Worm (Caenorhabditis elegans) whole organism, young adult: Measurements from ENCODE around the gene clec-175.

Experiments used
- ama-1 ChIP-seq, 3 experiments: fragments of 150-350 bp in 1 of 3; sonication (generic microtip) in 2 of 3; optimal IDR thresholded peaks; 2 replicates each; lab custom pipeline; 2014 to 2018; ENCODE audit warnings: missing biosample characterization in 2 of 3, missing genetic modification characterization in 2 of 3, missing genetic modification reagents in 2 of 3
- ccch-3 ChIP-seq: fragments of 200-800 bp; sonication (Bioruptor generic); optimal IDR thresholded peaks from 2 replicates; lab custom pipeline; 2018; ENCODE audit warnings: mild to moderate bottlenecking, missing genetic modification characterization, missing compliant biosample characterization
- let-607 ChIP-seq, 2 experiments: fragments of 200-800 bp in 1 of 2; sonication (Bioruptor generic) in 1 of 2; sonication (generic microtip) in 1 of 2; optimal IDR thresholded peaks; 2 replicates each; lab custom pipeline; 2016 to 2018; ENCODE audit warnings: mild to moderate bottlenecking in 2 of 2, missing compliant biosample characterization in 2 of 2, missing genetic modification characterization in 2 of 2, moderate library complexity in 2 of 2, missing genotype in 1 of 2
- madf-3 ChIP-seq: fragments of 200-800 bp; sonication (Bioruptor generic); IDR thresholded peaks from 2 replicates; pipeline ENCODE4 v1.3.6; 2022; ENCODE audit warnings: missing genetic modification reagents, missing genetic modification characterization, missing compliant biosample characterization
- nfya-1 ChIP-seq: sonication (generic microtip); optimal IDR thresholded peaks from 2 replicates; lab custom pipeline; 2017; ENCODE audit warnings: antibody characterized with exemption, missing compliant biosample characterization, missing genetic modification characterization, borderline replicate concordance; ENCODE audit not compliant: insufficient read depth
- nhr-27 ChIP-seq: fragments of 200-800 bp; sonication (Bioruptor generic); optimal IDR thresholded peaks from 2 replicates; lab custom pipeline; 2018; ENCODE audit warnings: mild to moderate bottlenecking, missing genetic modification characterization, moderate library complexity, missing compliant biosample characterization
- repo-1 ChIP-seq: sonication (generic microtip); optimal IDR thresholded peaks from 2 replicates; lab custom pipeline; 2017; ENCODE audit warnings: mild to moderate bottlenecking, missing genetic modification characterization, missing compliant biosample characterization

Gene clec-175

DNA sequence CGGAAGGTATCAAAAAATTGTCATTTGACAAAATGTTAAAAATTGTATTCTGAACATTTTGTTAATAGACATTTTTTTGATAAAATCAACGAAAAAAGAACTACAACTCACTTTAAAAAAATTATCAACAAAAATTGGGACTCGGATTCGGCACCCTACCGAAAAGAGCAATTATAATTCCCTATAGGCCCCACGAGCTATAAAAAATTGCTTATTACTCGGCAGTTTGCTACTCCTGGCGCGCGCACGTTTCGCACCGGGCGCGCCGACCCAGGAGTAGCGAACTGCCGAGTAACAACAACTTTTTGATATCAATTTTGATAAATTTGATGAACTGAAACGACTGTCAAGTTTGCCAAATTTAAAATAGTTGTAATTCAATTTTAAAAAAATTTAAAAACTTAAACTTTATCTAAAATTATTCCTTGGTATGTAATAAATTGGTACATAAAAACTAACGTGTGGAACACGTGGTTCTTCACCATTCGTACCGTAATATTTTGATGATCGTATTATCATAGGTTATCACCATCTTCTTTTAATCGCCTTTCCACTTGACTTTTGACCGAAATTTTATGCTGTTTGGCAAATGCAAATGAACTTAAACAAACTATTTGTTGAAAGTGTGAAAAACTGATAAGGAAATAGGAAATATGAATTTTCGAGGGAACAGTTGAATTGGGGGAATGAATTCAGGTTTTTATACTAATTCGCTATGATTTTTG, 53.4 kb downstream of the clec-175 start (continued):
- TF ChIP-seq let-607 (tag; optimal IDR thresholded peaks at IDR 0.05; lab: Kevin White, UChicago) (peak in 1 of 2 experiments; percentile 17), nfya-1 (no peak), ama-1 (optimal IDR thresholded peaks at IDR 0.05; lab: Kevin White, UChicago) (no peak), ama-1 (GFP tag; optimal IDR thresholded peaks at IDR 0.05; lab: Kevin White, UChicago) (no peak), madf-3 (0 out of 2 replicates have a peak, but pooled peaks have one; percentile 50), repo-1 (tag; lab: Kevin White, UChicago) (peak; percentile 23), nhr-27 (no peak), ccch-3 (GFP tag; lab: Kevin White, UChicago) (no peak)
